Fruit fly (Drosophila melanogaster): ENCODE data around the gene CG14712.

Gene CG14712

DNA sequence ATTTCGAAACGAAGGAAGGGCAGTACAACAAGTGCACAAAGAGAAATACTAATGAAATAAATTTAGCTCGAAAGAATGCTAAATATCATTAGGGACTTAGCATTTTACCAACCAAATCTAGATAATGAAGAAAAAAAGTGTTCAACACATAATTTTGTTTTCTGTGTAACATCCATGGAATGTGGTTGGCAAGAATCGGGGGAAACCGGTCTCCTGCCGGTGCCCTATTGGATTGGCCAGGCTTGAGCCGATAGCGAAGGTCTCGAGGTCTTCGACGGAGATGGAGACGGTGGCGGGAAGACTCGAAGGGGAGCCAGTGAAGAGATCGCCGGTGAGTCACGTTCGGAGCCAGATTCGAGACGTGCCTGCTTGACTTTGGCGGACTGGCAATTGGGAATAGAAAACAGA is 29.2 kb downstream of the CG14712 start (continued):
- TF ChIP-seq ci (GFP tag; IDR thresholded peaks at IDR 0.05) (no peak), sna (GFP tag; IDR thresholded peaks at IDR 0.05; ENCODE audit: partially characterized antibody) (no peak), E2f2 (GFP tag; IDR thresholded peaks at IDR 0.05) (no peak), bsh (GFP tag; optimal IDR thresholded peaks at IDR 0.05) (peak; percentile 59), CG6175 (GFP tag; IDR thresholded peaks at IDR 0.05) (no peak), phol (tag; optimal IDR thresholded peaks at IDR 0.05) (no peak), MTF-1 (GFP tag; optimal IDR thresholded peaks at IDR 0.05; ENCODE audit: borderline replicate concordance) (no peak), btn (GFP tag; optimal IDR thresholded peaks at IDR 0.05) (no peak), Hr78 (GFP tag; optimal IDR thresholded peaks at IDR 0.05) (peak in 1 of 2 experiments; percentile 10), CG12391 (tag; optimal IDR thresholded peaks at IDR 0.05) (peak; percentile 47), CG8924 (tag; optimal IDR thresholded peaks at IDR 0.05) (peak; percentile 13), sd (tag; optimal IDR thresholded peaks at IDR 0.05) (peak; percentile 99), hkb (optimal IDR thresholded peaks at IDR 0.05) (no peak), hkb (GFP tag; IDR thresholded peaks at IDR 0.05) (peak; percentile 39; the same call in 1 of the 2 replicates), CG42726 (GFP tag; IDR thresholded peaks at IDR 0.05; ENCODE audit: partially characterized antibody) (no peak), emc (GFP tag; optimal IDR thresholded peaks at IDR 0.05) (no peak), caup (GFP tag; optimal IDR thresholded peaks at IDR 0.05; ENCODE audit: severe bottlenecking) (peak; percentile 29), chn (GFP tag; optimal IDR thresholded peaks at IDR 0.05) (no peak), CG9817 (tag; optimal IDR thresholded peaks at IDR 0.05) (peak; percentile 10), Hey (tag; optimal IDR thresholded peaks at IDR 0.05) (no peak), Eip74EF (GFP tag; optimal IDR thresholded peaks at IDR 0.05) (no peak), Ets97D (GFP tag; optimal IDR thresholded peaks at IDR 0.05) (no peak), Fer1 (GFP tag; optimal IDR thresholded peaks at IDR 0.05) (no peak), CHES-1-like (GFP tag; optimal IDR thresholded peaks at IDR 0.05) (no peak), CG14965 (GFP tag; optimal IDR thresholded peaks at IDR 0.05; ENCODE audit: borderline replicate concordance) (no peak), CG2889 (GFP tag; IDR thresholded peaks at IDR 0.05) (no peak), Kr (GFP tag; optimal IDR thresholded peaks at IDR 0.05) (no peak), Ssrp (tag; optimal IDR thresholded peaks at IDR 0.05) (no peak), CG31441 (GFP tag; IDR thresholded peaks at IDR 0.05) (peak; percentile 14; the same call in 1 of the 2 replicates), D (optimal IDR thresholded peaks at IDR 0.05) (no peak), D (GFP tag; optimal IDR thresholded peaks at IDR 0.05) (no peak), lov (optimal IDR thresholded peaks at IDR 0.05) (no peak), lov (GFP tag; IDR thresholded peaks at IDR 0.05) (0 out of 3 replicates have a peak, but pooled peaks have one; percentile 12), NFAT (GFP tag; IDR thresholded peaks at IDR 0.05) (no peak), CG7372 (GFP tag; IDR thresholded peaks at IDR 0.05) (no peak), lola (GFP tag; optimal IDR thresholded peaks at IDR 0.05) (peak in 1 of 3 experiments; percentile 31), yki (optimal IDR thresholded peaks at IDR 0.05) (no peak), CG8478 (optimal IDR thresholded peaks at IDR 0.05) (no peak), CG1832 (GFP tag; optimal IDR thresholded peaks at IDR 0.05) (no peak)

- no peak for TF ChIP-seq CG15514 (GFP tag; optimal IDR thresholded peaks at IDR 0.05)
- TF ChIP-seq Pdp1 (GFP tag; optimal IDR thresholded peaks at IDR 0.05), result peak in 1 of 2 experiments; percentile 80
- no peak for TF ChIP-seq chif (GFP tag; optimal IDR thresholded peaks at IDR 0.05)
- TF ChIP-seq CG2199 (GFP tag; IDR thresholded peaks at IDR 0.05), result 0 out of 3 replicates have a peak, but pooled peaks have one; percentile 10
- no peak for TF ChIP-seq Gsc (GFP tag; IDR thresholded peaks at IDR 0.05)
- TF ChIP-seq sna (GFP tag; IDR thresholded peaks at IDR 0.05; ENCODE audit: partially characterized antibody), result 0 out of 2 replicates have a peak, but pooled peaks have one; percentile 16
- TF ChIP-seq Blimp-1 (GFP tag; optimal IDR thresholded peaks at IDR 0.05), result peak; percentile 98
- no peak for TF ChIP-seq Sry-δ (GFP tag; optimal IDR thresholded peaks at IDR 0.05)
Measured at dm6 chr3R:11661187-11661586, 32.6 kb downstream of the CG14712 start.

All from whole organism, embryonic.